Worm (Caenorhabditis elegans) whole organism, L2 larva: ENCODE data around the gene srj-37.

Source experiments
- C34F6.9 ChIP-seq: fragments of 150-350 bp; optimal IDR thresholded peaks from 2 replicates; lab custom pipeline; 2014; ENCODE audit warnings: missing biosample characterization, missing genetic modification characterization
- F13H6.1 ChIP-seq: sonication (generic microtip); optimal IDR thresholded peaks from 2 replicates; lab custom pipeline; 2016; ENCODE audit warnings: missing genetic modification characterization, missing compliant biosample characterization
- R02D3.7 ChIP-seq: fragments of 150-350 bp; optimal IDR thresholded peaks from 2 replicates; lab custom pipeline; 2014; ENCODE audit warnings: missing biosample characterization, missing genetic modification characterization
- Y55F3AM.14 ChIP-seq: fragments of 200-800 bp; sonication (Bioruptor generic); optimal IDR thresholded peaks from 2 replicates; lab custom pipeline; 2018; ENCODE audit warnings: mild to moderate bottlenecking, missing genetic modification characterization, missing compliant biosample characterization
- ZK546.5 ChIP-seq: sonication (generic microtip); optimal IDR thresholded peaks from 2 replicates; lab custom pipeline; 2017; ENCODE audit warnings: missing biosample characterization, missing genetic modification characterization
- alr-1 ChIP-seq: fragments of 150-350 bp; optimal IDR thresholded peaks from 2 replicates; lab custom pipeline; 2014; ENCODE audit warnings: missing biosample characterization, missing genetic modification characterization
- aly-2 ChIP-seq: fragments of 150-350 bp; optimal IDR thresholded peaks from 2 replicates; lab custom pipeline; 2014; ENCODE audit warnings: missing biosample characterization, missing genetic modification characterization
- ama-1 ChIP-seq: fragments of 150-350 bp; optimal IDR thresholded peaks from 2 replicates; lab custom pipeline; 2018; ENCODE audit warnings: inconsistent platforms
- blmp-1 ChIP-seq: sonication (generic microtip); optimal IDR thresholded peaks from 2 replicates; lab custom pipeline; 2017; ENCODE audit warnings: missing genetic modification characterization, mild to moderate bottlenecking, missing compliant biosample characterization, antibody characterized with exemption, moderate library complexity; ENCODE audit not compliant: insufficient read depth
- ceh-16 ChIP-seq: fragments of 150-350 bp; optimal IDR thresholded peaks from 2 replicates; lab custom pipeline; 2014; ENCODE audit warnings: missing biosample characterization, missing genetic modification characterization
- crh-2 ChIP-seq: sonication (generic microtip); optimal IDR thresholded peaks from 2 replicates; lab custom pipeline; 2017; ENCODE audit warnings: missing biosample characterization, missing genetic modification characterization
- dmd-4 ChIP-seq: sonication (generic microtip); optimal IDR thresholded peaks from 2 replicates; lab custom pipeline; 2017; ENCODE audit warnings: missing biosample characterization, missing genetic modification characterization
- egl-27 ChIP-seq: sonication (generic microtip); optimal IDR thresholded peaks from 3 replicates; lab custom pipeline; 2017; ENCODE audit warnings: missing biosample characterization, missing genetic modification reagents, missing genetic modification characterization
- elt-3 ChIP-seq: sonication (generic microtip); optimal IDR thresholded peaks from 2 replicates; lab custom pipeline; 2017; ENCODE audit warnings: missing biosample characterization, missing genetic modification characterization
- fos-1 ChIP-seq: fragments of 150-350 bp; optimal IDR thresholded peaks from 2 replicates; lab custom pipeline; 2014; ENCODE audit warnings: missing biosample characterization, missing genetic modification characterization
- gmeb-1 ChIP-seq: fragments of 150-350 bp; optimal IDR thresholded peaks from 2 replicates; lab custom pipeline; 2014; ENCODE audit warnings: missing biosample characterization, missing genetic modification characterization
- lin-13 ChIP-seq: fragments of 150-350 bp; optimal IDR thresholded peaks from 2 replicates; lab custom pipeline; 2014; ENCODE audit warnings: missing biosample characterization, missing genetic modification reagents, missing genetic modification characterization
- lin-39 ChIP-seq: fragments of 150-350 bp; optimal IDR thresholded peaks from 2 replicates; lab custom pipeline; 2014; ENCODE audit warnings: missing biosample characterization, missing genetic modification reagents, missing genetic modification characterization
- lsy-2 ChIP-seq, 2 experiments: fragments of 150-350 bp in 1 of 2; sonication (generic microtip) in 1 of 2; optimal IDR thresholded peaks; 2 replicates each; lab custom pipeline; 2014 to 2017; ENCODE audit warnings: missing biosample characterization in 2 of 2, missing genetic modification characterization in 2 of 2
- mab-5 ChIP-seq: fragments of 150-350 bp; optimal IDR thresholded peaks from 2 replicates; lab custom pipeline; 2014; ENCODE audit warnings: missing biosample characterization, missing genetic modification characterization
- nhr-10 ChIP-seq: sonication (generic microtip); optimal IDR thresholded peaks from 2 replicates; lab custom pipeline; 2017; ENCODE audit warnings: missing biosample characterization, missing genetic modification characterization
- nhr-11 ChIP-seq: fragments of 150-350 bp; optimal IDR thresholded peaks from 2 replicates; lab custom pipeline; 2014; ENCODE audit warnings: missing biosample characterization, missing genetic modification characterization
- nhr-129 ChIP-seq: fragments of 150-350 bp; optimal IDR thresholded peaks from 2 replicates; lab custom pipeline; 2014; ENCODE audit warnings: missing biosample characterization, missing genetic modification characterization
- nhr-21 ChIP-seq: fragments of 150-350 bp; optimal IDR thresholded peaks from 2 replicates; lab custom pipeline; 2014; ENCODE audit warnings: missing biosample characterization, missing genetic modification characterization
- nhr-23 ChIP-seq: fragments of 150-350 bp; optimal IDR thresholded peaks from 2 replicates; lab custom pipeline; 2014; ENCODE audit warnings: missing biosample characterization, missing genetic modification reagents, missing genetic modification characterization
- nhr-237 ChIP-seq: fragments of 150-350 bp; optimal IDR thresholded peaks from 2 replicates; lab custom pipeline; 2014; ENCODE audit warnings: missing biosample characterization, missing genetic modification characterization
- nhr-25 ChIP-seq: fragments of 150-350 bp; sonication (generic microtip); optimal IDR thresholded peaks from 3 replicates; lab custom pipeline; 2014; ENCODE audit warnings: missing biosample characterization, missing genetic modification characterization
- nhr-6 ChIP-seq: fragments of 150-350 bp; optimal IDR thresholded peaks from 2 replicates; lab custom pipeline; 2014; ENCODE audit warnings: missing biosample characterization, missing genetic modification characterization
- nhr-77 ChIP-seq: fragments of 150-350 bp; optimal IDR thresholded peaks from 2 replicates; lab custom pipeline; 2014; ENCODE audit warnings: missing biosample characterization, missing genetic modification characterization
- peb-1 ChIP-seq: fragments of 150-350 bp; optimal IDR thresholded peaks from 2 replicates; lab custom pipeline; 2014; ENCODE audit warnings: missing biosample characterization, missing genetic modification characterization
- skn-1 ChIP-seq: sonication (generic microtip); optimal IDR thresholded peaks from 2 replicates; lab custom pipeline; 2017; ENCODE audit warnings: missing biosample characterization, missing genetic modification characterization
- sma-9 ChIP-seq, 2 experiments: fragments of 150-350 bp in 1 of 2; sonication (generic microtip) in 1 of 2; optimal IDR thresholded peaks; 2 replicates each; lab custom pipeline; 2014 to 2016; ENCODE audit warnings: missing genetic modification characterization in 2 of 2, mild to moderate bottlenecking in 1 of 2, missing biosample characterization in 1 of 2, missing compliant biosample characterization in 1 of 2, missing genetic modification reagents in 1 of 2, moderate library complexity in 1 of 2
- snpc-4 ChIP-seq: fragments of 150-350 bp; optimal IDR thresholded peaks from 2 replicates; lab custom pipeline; 2014; ENCODE audit warnings: missing biosample characterization, missing genetic modification characterization
- unc-39 ChIP-seq: fragments of 150-350 bp; optimal IDR thresholded peaks from 2 replicates; lab custom pipeline; 2014; ENCODE audit warnings: missing biosample characterization, missing genetic modification characterization
- unc-55 ChIP-seq: fragments of 150-350 bp; sonication (generic microtip); optimal IDR thresholded peaks from 3 replicates; lab custom pipeline; 2014; ENCODE audit warnings: missing biosample characterization, missing genetic modification reagents, missing genetic modification characterization
- unc-62 ChIP-seq: fragments of 150-350 bp; optimal IDR thresholded peaks from 2 replicates; lab custom pipeline; 2014; ENCODE audit warnings: missing biosample characterization, missing genetic modification reagents, missing genetic modification characterization
- zag-1 ChIP-seq: fragments of 150-350 bp; optimal IDR thresholded peaks from 2 replicates; lab custom pipeline; 2014; ENCODE audit warnings: missing biosample characterization, missing genetic modification characterization
- ztf-1 ChIP-seq: fragments of 200-800 bp; sonication (Bioruptor generic); conservative IDR thresholded peaks from 2 replicates; pipeline ENCODE4 v1.3.6; 2022; ENCODE audit warnings: missing genetic modification characterization, missing compliant biosample characterization
- ztf-11 ChIP-seq: sonication (generic microtip); optimal IDR thresholded peaks from 2 replicates; lab custom pipeline; 2017; ENCODE audit warnings: missing biosample characterization, missing genetic modification characterization
- ztf-4 ChIP-seq: fragments of 150-350 bp; optimal IDR thresholded peaks from 2 replicates; lab custom pipeline; 2014; ENCODE audit warnings: missing biosample characterization, missing genetic modification characterization

Gene srj-37

DNA sequence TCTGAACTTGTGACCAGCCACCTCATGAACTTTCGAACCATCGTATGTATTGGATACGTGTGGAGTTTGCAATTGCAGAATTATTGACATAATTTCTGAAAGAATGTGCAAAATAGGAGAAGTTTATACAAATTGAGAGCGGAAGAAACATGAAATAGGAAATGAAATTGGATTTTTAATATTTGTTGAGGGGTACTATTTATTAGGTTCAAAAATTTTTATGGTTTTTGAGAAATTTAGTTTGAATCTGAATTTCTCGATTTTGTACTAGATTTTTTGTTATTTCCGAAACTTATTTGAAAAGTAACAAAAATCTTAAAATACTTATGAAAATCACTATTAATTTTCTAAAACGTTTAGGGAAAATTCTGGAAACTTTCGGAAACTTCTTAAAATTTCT lies 9.9 kb upstream of the srj-37 start, which contains the start of gene F48G7.9:
Gene F48G7.9, minus strand, starts transcription at position 101 of the 400 bp plus-strand sequence.
- TF ChIP-seq fos-1 (tag; lab: Kevin White, UChicago) (no peak), nhr-10 (tag; lab: Kevin White, UChicago) (no peak), elt-3 (tag; lab: Kevin White, UChicago) (no peak), ceh-16 (tag; lab: Kevin White, UChicago) (no peak), gmeb-1 (no peak), F13H6.1 (tag; lab: Kevin White, UChicago) (no peak), C34F6.9 (tag; lab: Kevin White, UChicago) (no peak), zag-1 (no peak)

- TF ChIP-seq blmp-1 (tag; lab: Kevin White, UChicago) (no peak), Y55F3AM.14 (GFP tag; lab: Kevin White, UChicago) (no peak), unc-55 (peak; percentile 48), C34F6.9 (tag; lab: Kevin White, UChicago) (peak; percentile 13), alr-1 (tag; lab: Kevin White, UChicago) (no peak), snpc-4 (no peak), nhr-11 (tag; lab: Kevin White, UChicago) (no peak), crh-2 (tag; lab: Kevin White, UChicago) (no peak), lin-13 (GFP tag; lab: Kevin White, UChicago) (no peak), egl-27 (no peak), sma-9 (GFP tag; optimal IDR thresholded peaks at IDR 0.05; lab: Kevin White, UChicago) (peak; percentile 24), sma-9 (tag; optimal IDR thresholded peaks at IDR 0.05; lab: Kevin White, UChicago) (no peak), nhr-129 (tag; lab: Kevin White, UChicago) (peak; percentile 15)
Observed at ce11 chrV:631832-632231, 6.6 kb upstream of the srj-37 start.

- TF ChIP-seq egl-27 (no peak), ztf-11 (tag; lab: Kevin White, UChicago) (no peak), nhr-237 (tag; lab: Kevin White, UChicago) (no peak), ceh-16 (tag; lab: Kevin White, UChicago) (no peak), nhr-10 (tag; lab: Kevin White, UChicago) (no peak), skn-1 (tag; lab: Kevin White, UChicago) (no peak), ztf-4 (tag; lab: Kevin White, UChicago) (no peak), lin-39 (tag; lab: Kevin White, UChicago) (no peak), lin-13 (GFP tag; lab: Kevin White, UChicago) (no peak), fos-1 (tag; lab: Kevin White, UChicago) (no peak), nhr-21 (tag; lab: Kevin White, UChicago) (no peak), nhr-23 (tag; lab: Kevin White, UChicago) (no peak), nhr-77 (tag; lab: Kevin White, UChicago) (no peak), zag-1 (no peak), peb-1 (no peak), blmp-1 (tag; lab: Kevin White, UChicago) (no peak), C34F6.9 (tag; lab: Kevin White, UChicago) (no peak)
Observed at ce11 chrV:634855-635254, 3.6 kb upstream of the srj-37 start, which contains the start of gene F48G7.10. Gene F48G7.10 (minus strand): TSS chrV:634955.

- TF ChIP-seq lin-13 (GFP tag; lab: Kevin White, UChicago) (no peak), mab-5 (no peak), dmd-4 (tag; lab: Kevin White, UChicago) (no peak), ztf-11 (tag; lab: Kevin White, UChicago) (no peak), nhr-10 (tag; lab: Kevin White, UChicago) (no peak), F13H6.1 (tag; lab: Kevin White, UChicago) (no peak), gmeb-1 (peak; percentile 31), lin-39 (tag; lab: Kevin White, UChicago) (no peak), ZK546.5 (tag; lab: Kevin White, UChicago) (no peak), ceh-16 (tag; lab: Kevin White, UChicago) (no peak), alr-1 (tag; lab: Kevin White, UChicago) (no peak), nhr-21 (tag; lab: Kevin White, UChicago) (no peak), C34F6.9 (tag; lab: Kevin White, UChicago) (peak; percentile 4), blmp-1 (tag; lab: Kevin White, UChicago) (no peak), crh-2 (tag; lab: Kevin White, UChicago) (peak; percentile 47), nhr-25 (tag; lab: Kevin White, UChicago) (peak; percentile 25), lsy-2 (tag; optimal IDR thresholded peaks at IDR 0.05; lab: Kevin White, UChicago) (no peak), ama-1 (lab: Kevin White, UChicago) (no peak), skn-1 (tag; lab: Kevin White, UChicago) (no peak), peb-1 (no peak), nhr-23 (tag; lab: Kevin White, UChicago) (no peak), nhr-129 (tag; lab: Kevin White, UChicago) (peak; percentile 21), unc-62 (GFP tag; lab: Kevin White, UChicago) (no peak), aly-2 (tag; lab: Kevin White, UChicago) (no peak), nhr-6 (tag; lab: Kevin White, UChicago) (no peak), fos-1 (tag; lab: Kevin White, UChicago) (peak; percentile 44), sma-9 (GFP tag; optimal IDR thresholded peaks at IDR 0.05; lab: Kevin White, UChicago) (peak; percentile 9), sma-9 (tag; optimal IDR thresholded peaks at IDR 0.05; lab: Kevin White, UChicago) (no peak), ztf-1 (GFP tag; lab: Robert Waterston, UW) (no peak), snpc-4 (peak; percentile 74), unc-39 (tag; lab: Kevin White, UChicago) (no peak), ztf-4 (tag; lab: Kevin White, UChicago) (no peak), R02D3.7 (no peak), elt-3 (tag; lab: Kevin White, UChicago) (no peak)
Observed at ce11 chrV:635630-636029, 2.8 kb upstream of the srj-37 start.
